Worm (Caenorhabditis elegans) whole organism, L1 larva: Measurements from ENCODE around the gene C05B5.5.
A peak's percentile ranks its signal among the peaks of the same experiment; 100 is the strongest.

Experiments
- C16A3.4 ChIP-seq: fragments of 150-350 bp; optimal IDR thresholded peaks from 2 replicates; lab custom pipeline; 2014; ENCODE audit warnings: missing biosample characterization, missing genetic modification characterization
- C34B4.2 ChIP-seq: sonication (generic microtip); optimal IDR thresholded peaks from 2 replicates; lab custom pipeline; 2017; ENCODE audit warnings: mild to moderate bottlenecking, missing genetic modification characterization, missing compliant biosample characterization
- Y116A8C.19 ChIP-seq: sonication (generic microtip); optimal IDR thresholded peaks from 2 replicates; lab custom pipeline; 2016; ENCODE audit warnings: missing compliant biosample characterization, missing genetic modification characterization, borderline replicate concordance
- aha-1 ChIP-seq: fragments of 150-350 bp; optimal IDR thresholded peaks from 2 replicates; lab custom pipeline; 2014; ENCODE audit warnings: missing biosample characterization, missing genetic modification characterization
- alr-1 ChIP-seq: fragments of 200-800 bp; sonication (Bioruptor generic); optimal IDR thresholded peaks from 2 replicates; lab custom pipeline; 2018; ENCODE audit warnings: borderline replicate concordance, mild to moderate bottlenecking, missing genetic modification characterization, missing compliant biosample characterization
- aly-2 ChIP-seq: fragments of 150-350 bp; optimal IDR thresholded peaks from 2 replicates; lab custom pipeline; 2014; ENCODE audit warnings: missing biosample characterization, missing genetic modification characterization
- blmp-1 ChIP-seq: fragments of 150-350 bp; optimal IDR thresholded peaks from 2 replicates; lab custom pipeline; 2014; ENCODE audit warnings: missing biosample characterization, missing genetic modification characterization
- ceh-8 ChIP-seq: fragments of 200-800 bp; sonication (Bioruptor generic); optimal IDR thresholded peaks from 2 replicates; lab custom pipeline; 2018; ENCODE audit warnings: mild to moderate bottlenecking, missing genetic modification characterization, moderate library complexity, missing compliant biosample characterization
- ceh-82 ChIP-seq, 3 experiments: fragments of 150-350 bp in 1 of 3; sonication (generic microtip) in 2 of 3; optimal IDR thresholded peaks; 2 replicates each; lab custom pipeline; 2014 to 2017; ENCODE audit warnings: missing biosample characterization in 3 of 3, missing genetic modification characterization in 3 of 3
- ceh-90 ChIP-seq: sonication (generic microtip); optimal IDR thresholded peaks from 2 replicates; lab custom pipeline; 2016; ENCODE audit warnings: missing genetic modification characterization, missing compliant biosample characterization
- dsc-1 ChIP-seq: sonication (generic microtip); optimal IDR thresholded peaks from 2 replicates; lab custom pipeline; 2016; ENCODE audit warnings: mild to moderate bottlenecking, missing genetic modification characterization, missing compliant biosample characterization
- efl-1 ChIP-seq, 4 experiments: fragments of 150-350 bp; optimal IDR thresholded peaks in 3 of 4; peaks in 1 of 4; 1 replicate in 1 of 4; 2 replicates in 3 of 4; lab custom pipeline; 2014; ENCODE audit warnings: missing biosample characterization in 2 of 4, missing genetic modification characterization in 2 of 4, missing genetic modification reagents in 2 of 4
- efl-3 ChIP-seq: fragments of 200-800 bp; sonication (Bioruptor generic); optimal IDR thresholded peaks from 2 replicates; lab custom pipeline; 2018; ENCODE audit warnings: mild to moderate bottlenecking, missing genetic modification characterization, missing compliant biosample characterization
- egl-13 ChIP-seq: sonication (generic microtip); optimal IDR thresholded peaks from 2 replicates; lab custom pipeline; 2016; ENCODE audit warnings: missing genotype, missing genetic modification reagents, missing genetic modification characterization, missing compliant biosample characterization
- egl-27 ChIP-seq, 2 experiments: fragments of 150-350 bp in 1 of 2; sonication (generic microtip); optimal IDR thresholded peaks; 3 replicates each; lab custom pipeline; 2017 to 2018; ENCODE audit warnings: missing biosample characterization in 2 of 2, missing genetic modification characterization in 2 of 2, missing genetic modification reagents in 2 of 2
- fkh-10 ChIP-seq: sonication (generic microtip); optimal IDR thresholded peaks from 2 replicates; lab custom pipeline; 2017; ENCODE audit warnings: missing biosample characterization, missing genetic modification reagents, missing genetic modification characterization
- hlh-17 ChIP-seq: fragments of 200-800 bp; sonication (Bioruptor generic); optimal IDR thresholded peaks from 2 replicates; lab custom pipeline; 2018; ENCODE audit warnings: missing genetic modification characterization, mild to moderate bottlenecking, missing compliant biosample characterization, moderate library complexity, borderline replicate concordance
- jun-1 ChIP-seq: fragments of 150-350 bp; optimal IDR thresholded peaks from 2 replicates; lab custom pipeline; 2014; ENCODE audit warnings: missing biosample characterization, missing genetic modification reagents, missing genetic modification characterization
- lin-13 ChIP-seq: fragments of 150-350 bp; optimal IDR thresholded peaks from 2 replicates; lab custom pipeline; 2014; ENCODE audit warnings: missing biosample characterization, missing genetic modification reagents, missing genetic modification characterization
- lin-14 ChIP-seq: fragments of 200-800 bp; sonication (Bioruptor generic); optimal IDR thresholded peaks from 2 replicates; lab custom pipeline; 2018; ENCODE audit warnings: mild to moderate bottlenecking, missing genetic modification characterization, moderate library complexity, missing compliant biosample characterization
- lin-15B ChIP-seq: fragments of 150-350 bp; sonication (generic microtip); optimal IDR thresholded peaks from 3 replicates; lab custom pipeline; 2014; ENCODE audit warnings: missing biosample characterization, missing genetic modification characterization
- mdl-1 ChIP-seq, 2 experiments: fragments of 150-350 bp; optimal IDR thresholded peaks; 2 replicates each; lab custom pipeline; 2014 to 2017; ENCODE audit warnings: missing biosample characterization in 2 of 2, missing genetic modification characterization in 2 of 2, inconsistent platforms in 1 of 2
- mef-2 ChIP-seq: fragments of 150-350 bp; optimal IDR thresholded peaks from 2 replicates; lab custom pipeline; 2014; ENCODE audit warnings: missing biosample characterization, missing genetic modification characterization
- mep-1 ChIP-seq: fragments of 150-350 bp; optimal IDR thresholded peaks from 2 replicates; lab custom pipeline; 2014; ENCODE audit warnings: missing biosample characterization, missing genetic modification characterization
- nhr-11 ChIP-seq: fragments of 150-350 bp; optimal IDR thresholded peaks from 2 replicates; lab custom pipeline; 2014; ENCODE audit warnings: missing biosample characterization, missing genetic modification characterization
- nhr-77 ChIP-seq: fragments of 150-350 bp; optimal IDR thresholded peaks from 2 replicates; lab custom pipeline; 2014; ENCODE audit warnings: missing biosample characterization, missing genetic modification characterization
- nhr-90 ChIP-seq: sonication (generic microtip); optimal IDR thresholded peaks from 2 replicates; lab custom pipeline; 2016; ENCODE audit warnings: mild to moderate bottlenecking, missing genetic modification characterization, missing compliant biosample characterization; ENCODE audit not compliant: poor library complexity
- pag-3 ChIP-seq: sonication (generic microtip); optimal IDR thresholded peaks from 2 replicates; lab custom pipeline; 2017; ENCODE audit warnings: missing genetic modification characterization, mild to moderate bottlenecking, missing compliant biosample characterization, antibody characterized with exemption, borderline replicate concordance; ENCODE audit not compliant: insufficient read depth
- pqm-1 ChIP-seq: sonication (generic microtip); optimal IDR thresholded peaks from 3 replicates; lab custom pipeline; 2017; ENCODE audit warnings: missing biosample characterization, missing genetic modification characterization
- rnt-1 ChIP-seq: sonication (generic microtip); optimal IDR thresholded peaks from 2 replicates; lab custom pipeline; 2016; ENCODE audit warnings: mild to moderate bottlenecking, missing genetic modification characterization, moderate library complexity, missing compliant biosample characterization
- sox-4 ChIP-seq: sonication (generic microtip); optimal IDR thresholded peaks from 2 replicates; lab custom pipeline; 2016; ENCODE audit warnings: missing genetic modification characterization, missing compliant biosample characterization
- sptf-1 ChIP-seq: fragments of 150-350 bp; optimal IDR thresholded peaks from 2 replicates; lab custom pipeline; 2014; ENCODE audit warnings: missing biosample characterization, missing genetic modification characterization
- sup-37 ChIP-seq: fragments of 200-800 bp; sonication (Bioruptor generic); optimal IDR thresholded peaks from 2 replicates; lab custom pipeline; 2018; ENCODE audit warnings: mild to moderate bottlenecking, missing genetic modification characterization, missing compliant biosample characterization
- tlp-1 ChIP-seq: fragments of 150-350 bp; optimal IDR thresholded peaks from 2 replicates; lab custom pipeline; 2014; ENCODE audit warnings: missing biosample characterization, missing genetic modification characterization
- unc-30 ChIP-seq: sonication (generic microtip); optimal IDR thresholded peaks from 2 replicates; lab custom pipeline; 2017; ENCODE audit warnings: missing biosample characterization, missing genetic modification characterization
- unc-86 ChIP-seq: sonication (generic microtip); optimal IDR thresholded peaks from 2 replicates; lab custom pipeline; 2016; ENCODE audit warnings: missing genetic modification characterization, missing compliant biosample characterization
- unc-98 ChIP-seq: fragments of 200-800 bp; sonication (Bioruptor generic); IDR thresholded peaks from 2 replicates; pipeline ENCODE4 v1.3.6; 2022; ENCODE audit warnings: missing genetic modification characterization, missing compliant biosample characterization
- zag-1 ChIP-seq: fragments of 150-350 bp; optimal IDR thresholded peaks from 2 replicates; lab custom pipeline; 2014; ENCODE audit warnings: missing biosample characterization, missing genetic modification characterization
- zip-4 ChIP-seq: fragments of 200-800 bp; sonication (Bioruptor generic); optimal IDR thresholded peaks from 2 replicates; lab custom pipeline; 2018; ENCODE audit warnings: mild to moderate bottlenecking, missing genetic modification characterization, moderate library complexity, missing compliant biosample characterization

Gene C05B5.5

ce11 chrIII:9991324-9991723 is 9.8 kb upstream of the C05B5.5 start:
- TF ChIP-seq jun-1 (tag; lab: Kevin White, UChicago) (no peak), blmp-1 (tag; lab: Kevin White, UChicago) (peak; percentile 82), rnt-1 (tag; lab: Kevin White, UChicago) (peak; percentile 14), mep-1 (tag; lab: Kevin White, UChicago) (peak; percentile 3), ceh-90 (tag; lab: Kevin White, UChicago) (no peak), lin-14 (GFP tag; lab: Kevin White, UChicago) (peak; percentile 74)

- TF ChIP-seq aha-1 (no peak), ceh-82 (tag; optimal IDR thresholded peaks at IDR 0.05; lab: Kevin White, UChicago) (no peak), efl-3 (GFP tag; lab: Kevin White, UChicago) (no peak), nhr-11 (tag; lab: Kevin White, UChicago) (no peak), dsc-1 (no peak), unc-86 (no peak), mef-2 (tag; lab: Kevin White, UChicago) (no peak), ceh-90 (tag; lab: Kevin White, UChicago) (no peak), mdl-1 (tag; optimal IDR thresholded peaks at IDR 0.05; lab: Kevin White, UChicago) (no peak), egl-13 (no peak), blmp-1 (tag; lab: Kevin White, UChicago) (no peak), efl-1 (optimal IDR thresholded peaks at IDR 0.05; lab: Kevin White, UChicago) (no peak), efl-1 (GFP tag; optimal IDR thresholded peaks at IDR 0.05 in 1 of 2; lab: Kevin White, UChicago) (no peak), sptf-1 (tag; lab: Kevin White, UChicago) (no peak)
These were observed 7.6 kb upstream of the C05B5.5 start, which contains the start of gene C05B5.4 for ce11 chrIII:9993535-9993934. TSS of gene C05B5.4 (plus strand) at chrIII:9993885.

ce11 chrIII:9997890-9998289 is 3.3 kb upstream of the C05B5.5 start, which contains the start of gene pqn-8:
TSS of gene pqn-8 (minus strand) at chrIII:9997990.
- TF ChIP-seq hlh-17 (GFP tag; lab: Kevin White, UChicago) (no peak), Y116A8C.19 (tag; lab: Kevin White, UChicago) (no peak), unc-98 (GFP tag; lab: Robert Waterston, UW) (no peak)

- TF ChIP-seq unc-30 (tag; lab: Kevin White, UChicago): no peak
- no peak for TF ChIP-seq zip-4
- TF ChIP-seq fkh-10 (GFP tag; lab: Kevin White, UChicago): no peak
- TF ChIP-seq aly-2: no peak
- TF ChIP-seq sox-4: no peak
- no peak for TF ChIP-seq tlp-1
- no peak for TF ChIP-seq pag-3 (tag; lab: Kevin White, UChicago)
- no peak for TF ChIP-seq pqm-1 (tag; lab: Kevin White, UChicago)
- no peak for TF ChIP-seq nhr-77 (tag; lab: Kevin White, UChicago)
- TF ChIP-seq dsc-1: no peak
- TF ChIP-seq efl-3 (GFP tag; lab: Kevin White, UChicago): no peak
- TF ChIP-seq egl-13: no peak
- no peak for TF ChIP-seq sup-37
These were observed 1.9 kb upstream of the C05B5.5 start, which contains the start of gene C05B5.17 for ce11 chrIII:9999235-9999634. TSS of gene C05B5.17 (minus strand) at chrIII:9999335.

ce11 chrIII:10000428-10000827 is 732 bp upstream of the C05B5.5 start, which contains the start of gene C05B5.2:
TSS of gene C05B5.2 (minus strand) at chrIII:10000528.
- TF ChIP-seq lin-13 (GFP tag; lab: Kevin White, UChicago) (no peak), unc-30 (tag; lab: Kevin White, UChicago) (no peak), nhr-90 (tag; lab: Kevin White, UChicago) (no peak), ceh-8 (GFP tag; lab: Kevin White, UChicago) (no peak), C34B4.2 (tag; lab: Kevin White, UChicago) (no peak), lin-15B (tag; lab: Kevin White, UChicago) (no peak), zag-1 (tag; lab: Kevin White, UChicago) (no peak), jun-1 (tag; lab: Kevin White, UChicago) (no peak), alr-1 (tag; lab: Kevin White, UChicago) (no peak), dsc-1 (no peak), egl-27 (tag; optimal IDR thresholded peaks at IDR 0.05; lab: Kevin White, UChicago) (no peak), C16A3.4 (tag; lab: Kevin White, UChicago) (no peak)
